Worm (Caenorhabditis elegans): Measurements from ENCODE around the gene ZC487.2.

The ZC487.2 gene

DNA sequence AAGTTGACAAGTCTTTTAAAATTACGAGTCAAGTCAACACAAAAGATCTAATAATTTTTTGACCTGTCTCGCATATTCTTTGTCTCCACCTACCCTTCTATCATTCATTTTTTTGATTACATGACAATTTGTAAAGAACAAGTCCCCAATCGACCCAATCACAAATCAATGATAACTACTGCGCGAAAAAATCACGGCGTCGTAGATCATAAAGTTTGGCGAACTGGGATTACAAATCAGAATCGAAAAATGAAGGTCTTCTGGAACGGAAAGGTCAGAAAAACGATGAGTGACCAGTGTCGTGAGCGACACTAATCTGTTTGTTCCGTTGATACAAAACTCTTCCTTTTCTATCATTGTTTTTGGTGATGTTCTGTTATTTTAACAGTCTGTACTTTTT is 32.2 kb downstream of the ZC487.2 start:
- TF ChIP-seq cnd-1 (tag; optimal IDR thresholded peaks at IDR 0.05), result no peak
- no peak for TF ChIP-seq ces-1 (GFP tag; optimal IDR thresholded peaks at IDR 0.05)
- no peak for TF ChIP-seq unc-62 (GFP tag; optimal IDR thresholded peaks at IDR 0.05)
- TF ChIP-seq mep-1 (tag; optimal IDR thresholded peaks at IDR 0.05), result no peak
- no peak for TF ChIP-seq nhr-2 (tag; optimal IDR thresholded peaks at IDR 0.05)
- TF ChIP-seq unc-120 (tag; optimal IDR thresholded peaks at IDR 0.05; ENCODE audit: poor library complexity, severe bottlenecking), result no peak
- no peak for TF ChIP-seq lin-13 (tag; optimal IDR thresholded peaks at IDR 0.05)
- TF ChIP-seq ceh-83 (GFP tag; optimal IDR thresholded peaks at IDR 0.05), result no peak

- TF ChIP-seq unc-39 (tag; optimal IDR thresholded peaks at IDR 0.05), result no peak
- no peak for TF ChIP-seq hlh-1 (tag; optimal IDR thresholded peaks at IDR 0.05)
- no peak for TF ChIP-seq ztf-11 (tag; optimal IDR thresholded peaks at IDR 0.05)
These were observed 33.9 kb downstream of the ZC487.2 start, which contains the start of gene K11G9.5 for ce11 chrV:6688392-6688791. Gene K11G9.5 (minus strand): TSS chrV:6688492.

DNA sequence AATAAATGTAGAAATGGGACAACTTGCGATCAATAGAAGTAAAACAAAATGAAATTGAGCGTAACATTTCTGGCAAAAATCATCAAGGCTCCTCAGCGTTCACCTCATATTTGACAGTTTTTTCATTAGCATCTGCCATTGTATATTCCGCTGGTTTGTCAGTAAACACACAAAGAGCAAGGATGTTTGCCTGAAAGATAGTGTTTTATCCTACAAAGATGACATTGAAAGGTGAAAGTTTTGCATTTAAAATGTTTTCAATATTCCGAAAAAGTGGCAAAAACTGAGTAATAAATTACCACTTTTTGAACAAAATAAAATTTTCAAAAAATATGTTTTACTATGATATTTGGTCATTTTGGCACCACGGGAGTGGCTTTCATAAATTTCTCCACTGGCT is 36.3 kb downstream of the ZC487.2 start:
- no peak for TF ChIP-seq nhr-12 (tag; optimal IDR thresholded peaks at IDR 0.05)
- TF ChIP-seq ham-2 (GFP tag; optimal IDR thresholded peaks at IDR 0.05), result no peak
- TF ChIP-seq lsy-2 (tag; optimal IDR thresholded peaks at IDR 0.05), result no peak
- no peak for TF ChIP-seq snpc-4 (tag; optimal IDR thresholded peaks at IDR 0.05)
- no peak for TF ChIP-seq bed-3 (GFP tag; optimal IDR thresholded peaks at IDR 0.05)
- TF ChIP-seq unc-120 (tag; optimal IDR thresholded peaks at IDR 0.05; ENCODE audit: poor library complexity, severe bottlenecking), result no peak

ce11 chrV:6685499-6685898 is 36.8 kb downstream of the ZC487.2 start:
- TF ChIP-seq lin-13 (tag; optimal IDR thresholded peaks at IDR 0.05) (no peak), unc-120 (tag; optimal IDR thresholded peaks at IDR 0.05; ENCODE audit: poor library complexity, severe bottlenecking) (no peak), elt-1 (tag; optimal IDR thresholded peaks at IDR 0.05; ENCODE audit: borderline replicate concordance, insufficient read depth) (no peak), lin-32 (GFP tag; optimal IDR thresholded peaks at IDR 0.05) (peak; percentile 60), hlh-1 (tag; optimal IDR thresholded peaks at IDR 0.05) (no peak), nhr-2 (tag; optimal IDR thresholded peaks at IDR 0.05) (peak; percentile 59), M03D4.4 (tag; optimal IDR thresholded peaks at IDR 0.05) (no peak), cnd-1 (tag; optimal IDR thresholded peaks at IDR 0.05) (peak; percentile 20)

- no peak for TF ChIP-seq pha-4 (tag; optimal IDR thresholded peaks at IDR 0.05)
- TF ChIP-seq blmp-1 (tag; optimal IDR thresholded peaks at IDR 0.05), result no peak
- no peak for TF ChIP-seq unc-39 (tag; optimal IDR thresholded peaks at IDR 0.05)
- TF ChIP-seq ceh-83 (GFP tag; optimal IDR thresholded peaks at IDR 0.05), result no peak
- TF ChIP-seq ces-1 (GFP tag; optimal IDR thresholded peaks at IDR 0.05), result peak; percentile 72
- peak; percentile 36 for TF ChIP-seq sptf-1 (tag; optimal IDR thresholded peaks at IDR 0.05)
- peak; percentile 28 for TF ChIP-seq ztf-11 (tag; optimal IDR thresholded peaks at IDR 0.05)
- TF ChIP-seq snpc-4 (tag; optimal IDR thresholded peaks at IDR 0.05), result no peak
- no peak for TF ChIP-seq lin-13 (tag; optimal IDR thresholded peaks at IDR 0.05)
- TF ChIP-seq nhr-2 (tag; optimal IDR thresholded peaks at IDR 0.05), result peak; percentile 100
- TF ChIP-seq nhr-76 (tag; optimal IDR thresholded peaks at IDR 0.05), result no peak
- TF ChIP-seq mls-2 (tag; optimal IDR thresholded peaks at IDR 0.05), result peak; percentile 80
- peak; percentile 98 for TF ChIP-seq lin-32 (GFP tag; optimal IDR thresholded peaks at IDR 0.05)
- no peak for TF ChIP-seq zip-8 (tag; optimal IDR thresholded peaks at IDR 0.05)
- no peak for TF ChIP-seq nhr-12 (tag; optimal IDR thresholded peaks at IDR 0.05)
- no peak for TF ChIP-seq nhr-237 (tag; optimal IDR thresholded peaks at IDR 0.05)
- TF ChIP-seq cnd-1 (tag; optimal IDR thresholded peaks at IDR 0.05), result peak; percentile 76
- TF ChIP-seq tbx-8 (GFP tag; optimal IDR thresholded peaks at IDR 0.05), result no peak
- no peak for TF ChIP-seq nhr-28 (tag; optimal IDR thresholded peaks at IDR 0.05)
- TF ChIP-seq ceh-43 (GFP tag; optimal IDR thresholded peaks at IDR 0.05), result peak; percentile 78
- TF ChIP-seq lsy-2 (tag; optimal IDR thresholded peaks at IDR 0.05), result no peak
- TF ChIP-seq elt-1 (tag; optimal IDR thresholded peaks at IDR 0.05; ENCODE audit: borderline replicate concordance, insufficient read depth), result no peak
These were observed 37.7 kb downstream of the ZC487.2 start for ce11 chrV:6684541-6684940.

DNA sequence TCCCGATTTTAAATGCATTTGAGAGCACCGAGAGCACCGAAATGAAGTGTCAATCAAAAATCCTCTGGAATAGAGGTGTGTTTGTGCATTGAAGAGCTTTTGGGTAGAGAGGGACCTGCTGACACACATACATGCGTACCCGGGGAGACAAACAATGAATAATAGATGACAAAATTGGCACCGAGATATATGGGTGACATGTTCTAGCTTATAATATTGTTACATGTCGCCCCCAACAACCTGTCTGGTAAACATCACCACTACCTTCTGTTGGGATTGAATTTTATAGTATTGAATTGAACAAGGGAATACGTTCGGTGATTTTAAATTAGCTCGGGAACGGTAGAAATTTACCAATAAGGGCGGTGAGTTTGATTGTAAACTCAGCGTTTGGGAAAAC is 38.5 kb downstream of the ZC487.2 start:
- TF ChIP-seq nhr-76 (tag; optimal IDR thresholded peaks at IDR 0.05), result no peak
- peak; percentile 10 for TF ChIP-seq ces-1 (GFP tag; optimal IDR thresholded peaks at IDR 0.05)
- no peak for TF ChIP-seq zip-8 (tag; optimal IDR thresholded peaks at IDR 0.05)
